Worm (Caenorhabditis elegans): Measurements from ENCODE around the gene F34H10.3.
"Not testable (repeated sequence)": the region's sequence is repeated elsewhere in the genome, so short reads cannot be mapped to it uniquely, and the experiment has no call there.

F34H10.3 gene

DNA sequence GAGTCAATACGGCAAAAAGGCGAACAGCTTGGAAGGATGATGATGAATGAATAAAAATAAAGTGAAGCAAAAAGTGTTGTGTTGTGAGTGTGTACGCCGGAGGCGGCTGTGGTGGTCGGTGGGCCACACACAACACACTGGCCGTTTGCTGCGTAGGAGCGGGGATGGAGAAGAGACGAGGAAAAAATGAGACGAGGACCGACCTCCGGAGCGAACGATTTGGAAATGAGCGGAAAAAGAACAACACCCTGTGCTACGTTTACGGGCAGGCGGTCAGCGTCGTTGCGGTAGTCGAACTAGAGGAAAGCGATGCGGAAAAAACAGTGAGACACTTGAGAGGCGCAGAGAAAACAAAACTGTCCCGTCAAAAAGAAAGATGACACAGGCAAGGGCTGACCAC lies 2.3 kb upstream of the F34H10.3 start:
- TF ChIP-seq nhr-12 (tag; optimal IDR thresholded peaks at IDR 0.05): no peak
- no peak for TF ChIP-seq ztf-11 (tag; optimal IDR thresholded peaks at IDR 0.05)
- peak; percentile 29 for TF ChIP-seq fos-1 (tag; optimal IDR thresholded peaks at IDR 0.05)
- TF ChIP-seq nhr-11 (tag; optimal IDR thresholded peaks at IDR 0.05): no peak
- TF ChIP-seq sma-9 (GFP tag; optimal IDR thresholded peaks at IDR 0.05): peak; percentile 5
- no peak for TF ChIP-seq sma-9 (tag; optimal IDR thresholded peaks at IDR 0.05)
- TF ChIP-seq crh-2 (tag; optimal IDR thresholded peaks at IDR 0.05): no peak
- TF ChIP-seq peb-1 (tag; optimal IDR thresholded peaks at IDR 0.05): peak; percentile 34
- no peak for TF ChIP-seq alr-1 (tag; optimal IDR thresholded peaks at IDR 0.05)

DNA sequence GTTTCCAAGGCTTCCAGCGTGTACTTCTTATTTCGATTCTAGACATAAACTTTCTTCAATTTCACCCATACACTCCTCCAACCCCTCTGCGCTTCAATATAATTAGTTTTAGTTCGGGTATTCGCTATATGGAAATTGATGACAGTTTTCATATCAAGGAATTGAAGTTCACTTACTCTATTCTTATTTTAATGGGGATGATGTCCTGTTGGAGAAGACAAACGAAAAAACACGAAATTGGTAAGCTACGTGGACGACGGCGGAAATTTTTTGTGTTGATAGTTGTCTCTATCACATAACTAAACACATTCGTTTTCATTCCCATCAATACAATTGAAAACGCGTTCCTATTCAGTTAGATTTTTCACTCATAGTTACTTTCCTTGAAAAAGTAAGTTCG lies 551 bp upstream of the F34H10.3 start, which contains the start of gene F34H10.5:
Gene F34H10.5, plus strand, starts transcription at position 301 of the 400 bp plus-strand sequence.
- TF ChIP-seq F13H6.1 (tag; optimal IDR thresholded peaks at IDR 0.05): no peak
- TF ChIP-seq sma-3 (GFP tag; optimal IDR thresholded peaks at IDR 0.05): no peak
- TF ChIP-seq mbf-1 (tag; optimal IDR thresholded peaks at IDR 0.05): no peak
- no peak for TF ChIP-seq lin-13 (GFP tag; optimal IDR thresholded peaks at IDR 0.05)
- TF ChIP-seq nhr-25 (tag; optimal IDR thresholded peaks at IDR 0.05): no peak
- no peak for TF ChIP-seq unc-62 (GFP tag; optimal IDR thresholded peaks at IDR 0.05)
- TF ChIP-seq zag-1 (tag; optimal IDR thresholded peaks at IDR 0.05): no peak
- no peak for TF ChIP-seq lin-39 (tag; optimal IDR thresholded peaks at IDR 0.05)
- TF ChIP-seq peb-1 (tag; optimal IDR thresholded peaks at IDR 0.05): no peak
- no peak for TF ChIP-seq C34F6.9 (tag; optimal IDR thresholded peaks at IDR 0.05)
- no peak for TF ChIP-seq nhr-129 (tag; optimal IDR thresholded peaks at IDR 0.05)
- TF ChIP-seq egl-27 (tag; optimal IDR thresholded peaks at IDR 0.05): no peak
- no peak for TF ChIP-seq nhr-21 (tag; optimal IDR thresholded peaks at IDR 0.05)
- TF ChIP-seq nhr-6 (tag; optimal IDR thresholded peaks at IDR 0.05): no peak
- TF ChIP-seq ceh-16 (tag; optimal IDR thresholded peaks at IDR 0.05): no peak

DNA sequence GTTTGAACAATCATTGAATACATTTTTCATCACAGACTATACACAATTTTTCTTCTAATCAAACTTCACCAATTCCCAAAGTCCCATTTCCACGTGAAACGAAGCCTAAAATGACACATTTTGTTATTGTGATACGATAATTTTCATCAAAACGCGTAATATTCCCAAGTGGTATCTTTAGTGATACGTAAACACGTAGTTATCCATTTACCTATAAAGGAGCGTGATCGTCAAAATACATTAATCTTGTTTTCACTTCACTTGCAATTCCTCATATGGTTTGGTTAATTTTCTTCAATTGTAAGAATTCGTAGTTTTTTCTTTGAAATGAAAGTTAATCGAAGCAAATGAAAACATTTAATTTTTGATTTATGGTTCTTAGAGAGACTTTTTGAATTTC lies 5.3 kb downstream of the F34H10.3 start:
- no peak for TF ChIP-seq sem-4 (tag; optimal IDR thresholded peaks at IDR 0.05)

DNA sequence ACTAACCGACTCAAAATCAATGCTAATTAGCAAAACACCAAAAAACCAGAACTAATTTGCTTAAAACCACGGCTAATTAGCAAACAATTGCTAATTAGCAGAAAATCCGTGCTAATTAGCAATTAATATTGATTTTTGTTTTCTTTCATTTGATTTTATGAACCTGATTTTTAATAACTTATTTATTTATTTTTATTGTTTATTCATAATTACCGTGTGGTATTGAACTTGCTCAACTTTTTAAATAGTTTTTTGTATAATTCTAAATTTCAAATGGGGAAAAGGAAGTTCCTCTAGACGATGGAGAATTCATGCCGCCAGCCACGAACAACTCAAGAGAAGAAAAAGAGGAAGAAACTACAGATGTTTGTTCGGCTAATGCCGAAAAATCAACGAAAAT lies 9.0 kb downstream of the F34H10.3 start, which contains the start of gene F34H10.1:
Gene F34H10.1, plus strand, starts transcription at position 301 of the 400 bp plus-strand sequence.
- not testable (repeated sequence) for TF ChIP-seq sma-9 (GFP tag; optimal IDR thresholded peaks at IDR 0.05); sma-9 (tag; optimal IDR thresholded peaks at IDR 0.05); mdl-1 (tag; optimal IDR thresholded peaks at IDR 0.05); nhr-10 (tag; optimal IDR thresholded peaks at IDR 0.05)

DNA sequence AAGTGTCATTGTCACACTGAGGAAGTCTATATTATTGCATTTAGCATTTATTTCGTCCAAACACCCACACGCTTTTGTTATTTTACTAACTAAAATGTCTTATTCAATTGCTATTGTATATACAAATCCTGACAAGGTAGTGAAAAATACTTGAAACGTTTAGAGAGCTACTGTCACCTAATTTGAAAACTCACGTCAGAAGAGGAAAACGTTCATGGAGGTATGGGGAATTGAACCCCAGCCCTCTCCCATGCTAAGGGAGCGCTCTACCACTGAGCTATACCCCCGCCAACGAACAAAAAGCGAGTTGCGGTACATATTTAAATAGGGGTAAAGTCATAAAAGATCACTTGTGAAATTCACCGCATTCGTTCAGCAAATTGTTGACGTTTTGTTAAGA lies 12.2 kb downstream of the F34H10.3 start:
- TF ChIP-seq ceh-82 (tag; optimal IDR thresholded peaks at IDR 0.05) (no peak), fos-1 (tag; optimal IDR thresholded peaks at IDR 0.05) (peak; percentile 31), sma-9 (GFP tag; optimal IDR thresholded peaks at IDR 0.05) (peak; percentile 55), sma-9 (tag; optimal IDR thresholded peaks at IDR 0.05) (no peak), egl-27 (tag; optimal IDR thresholded peaks at IDR 0.05) (no peak), dmd-4 (tag; optimal IDR thresholded peaks at IDR 0.05) (no peak), sma-3 (GFP tag; optimal IDR thresholded peaks at IDR 0.05) (peak; percentile 15), nhr-10 (tag; optimal IDR thresholded peaks at IDR 0.05) (no peak), nhr-21 (tag; optimal IDR thresholded peaks at IDR 0.05) (peak; percentile 68)

DNA sequence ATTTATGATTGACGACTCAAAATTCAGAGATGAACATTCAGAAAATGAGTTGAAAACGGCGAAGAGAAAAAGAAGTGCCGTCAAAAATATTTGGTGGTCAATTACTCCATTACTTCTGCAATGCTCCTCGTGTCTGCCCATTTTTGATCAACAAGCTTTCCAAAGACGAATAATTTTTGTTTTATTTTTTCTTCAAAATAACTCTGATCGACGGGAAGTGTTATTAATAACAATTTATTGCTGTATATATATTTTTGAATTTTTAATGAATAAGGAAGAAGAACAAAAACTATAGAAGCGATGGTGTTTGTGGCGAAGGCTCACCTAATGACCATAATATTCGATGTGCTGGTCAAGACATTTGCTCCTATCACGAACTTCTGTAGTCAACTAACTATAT lies 14.7 kb downstream of the F34H10.3 start, which contains the start of gene C11E4.8:
Gene C11E4.8, plus strand, starts transcription at position 301 of the 400 bp plus-strand sequence.
- TF ChIP-seq C34F6.9 (tag; optimal IDR thresholded peaks at IDR 0.05) (no peak), nhr-23 (tag; optimal IDR thresholded peaks at IDR 0.05) (no peak), nhr-10 (tag; optimal IDR thresholded peaks at IDR 0.05) (no peak), ztf-1 (GFP tag; conservative IDR thresholded peaks at IDR 0.05) (no peak), R02D3.7 (tag; optimal IDR thresholded peaks at IDR 0.05) (no peak)

DNA sequence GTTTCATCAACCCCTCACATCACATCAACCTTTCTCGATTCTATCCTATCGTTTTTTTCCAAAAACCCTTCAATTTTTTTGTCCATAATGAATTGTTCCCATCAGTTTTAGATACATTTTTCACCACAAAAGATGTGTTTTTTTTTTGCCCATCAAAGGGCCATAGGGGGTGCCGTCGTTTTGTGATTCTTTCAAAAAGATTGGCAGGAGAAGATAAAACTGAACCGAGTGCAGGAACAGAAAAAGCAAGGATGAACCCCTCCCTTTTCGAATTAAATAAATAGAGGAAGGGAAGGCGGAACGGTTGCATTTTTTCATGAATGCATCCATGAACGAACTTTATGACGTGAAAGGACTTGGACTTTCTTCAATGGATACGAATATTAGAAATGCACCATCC lies 17.9 kb downstream of the F34H10.3 start, which contains the start of gene C11E4.7:
Gene C11E4.7, plus strand, starts transcription at position 301 of the 400 bp plus-strand sequence.
- TF ChIP-seq mab-5 (tag; optimal IDR thresholded peaks at IDR 0.05) (no peak), alr-1 (tag; optimal IDR thresholded peaks at IDR 0.05) (no peak), dmd-4 (tag; optimal IDR thresholded peaks at IDR 0.05) (no peak), ztf-1 (GFP tag; conservative IDR thresholded peaks at IDR 0.05) (no peak), skn-1 (tag; optimal IDR thresholded peaks at IDR 0.05) (no peak), ceh-16 (tag; optimal IDR thresholded peaks at IDR 0.05) (no peak), peb-1 (tag; optimal IDR thresholded peaks at IDR 0.05) (no peak), snpc-4 (tag; optimal IDR thresholded peaks at IDR 0.05) (no peak), nhr-77 (tag; optimal IDR thresholded peaks at IDR 0.05) (no peak), fos-1 (tag; optimal IDR thresholded peaks at IDR 0.05) (no peak), lin-13 (GFP tag; optimal IDR thresholded peaks at IDR 0.05) (no peak), sma-9 (GFP tag; optimal IDR thresholded peaks at IDR 0.05) (no peak), sma-9 (tag; optimal IDR thresholded peaks at IDR 0.05) (no peak), F13H6.1 (tag; optimal IDR thresholded peaks at IDR 0.05) (no peak), mdl-1 (tag; optimal IDR thresholded peaks at IDR 0.05) (no peak), lin-11 (tag; optimal IDR thresholded peaks at IDR 0.05) (no peak), elt-1 (tag; optimal IDR thresholded peaks at IDR 0.05) (no peak), nhr-6 (tag; optimal IDR thresholded peaks at IDR 0.05) (no peak), zag-1 (tag; optimal IDR thresholded peaks at IDR 0.05) (no peak)

All from whole organism, L2 larva.